Fruit fly (Drosophila melanogaster) whole organism, embryonic: Measurements from ENCODE around the gene Gel.

Source experiments
- Adf1 ChIP-seq: fragments of 200-800 bp; sonication (Bioruptor generic); IDR thresholded peaks from 2 replicates; pipeline ENCODE4 v1.3.6; 2022; ENCODE audit warnings: missing biosample characterization, missing genetic modification characterization
- Aef1 ChIP-seq: fragments of 200-800 bp; sonication (Bioruptor generic); IDR thresholded peaks from 3 replicates; pipeline ENCODE4 v1.3.6; 2022; ENCODE audit warnings: missing biosample characterization, missing genetic modification characterization
- B-H2 ChIP-seq: fragments of 200-800 bp; sonication (Bioruptor generic); optimal IDR thresholded peaks from 2 replicates; lab custom pipeline; 2018; ENCODE audit warnings: missing biosample characterization, mild to moderate bottlenecking, missing genetic modification characterization
- CG10543 ChIP-seq: fragments of 200-800 bp; sonication (Bioruptor generic); optimal IDR thresholded peaks from 3 replicates; lab custom pipeline; 2017; ENCODE audit warnings: missing biosample characterization, mild to moderate bottlenecking, missing genetic modification characterization, moderate library complexity
- CG10565 ChIP-seq: fragments of 200-800 bp; sonication (Bioruptor generic); optimal IDR thresholded peaks from 3 replicates; lab custom pipeline; 2016; ENCODE audit warnings: missing biosample characterization, mild to moderate bottlenecking, missing genetic modification characterization
- CG13894 ChIP-seq: fragments of 200-800 bp; sonication (Bioruptor generic); optimal IDR thresholded peaks from 3 replicates; lab custom pipeline; 2018; ENCODE audit warnings: missing biosample characterization, mild to moderate bottlenecking, missing genetic modification characterization, moderate library complexity
- CG14014 ChIP-seq: fragments of 200-800 bp; sonication (Bioruptor generic); IDR thresholded peaks from 2 replicates; pipeline ENCODE4 v1.3.6; 2022; ENCODE audit warnings: missing biosample characterization, missing genetic modification characterization
- CG14860 ChIP-seq: fragments of 200-800 bp; sonication (Bioruptor generic); IDR thresholded peaks from 3 replicates; pipeline ENCODE4 v1.3.6; 2022; ENCODE audit warnings: missing biosample characterization, missing genetic modification characterization; ENCODE audit not compliant: partially characterized antibody
- CG1647 ChIP-seq: fragments of 200-800 bp; sonication (Bioruptor generic); optimal IDR thresholded peaks from 3 replicates; lab custom pipeline; 2016; ENCODE audit warnings: missing biosample characterization, missing genetic modification characterization
- CG16863 ChIP-seq: fragments of 200-800 bp; sonication (Bioruptor generic); optimal IDR thresholded peaks from 3 replicates; lab custom pipeline; 2016; ENCODE audit warnings: missing biosample characterization, missing genetic modification characterization
- CG17361 ChIP-seq: fragments of 200-800 bp; sonication (Bioruptor generic); IDR thresholded peaks from 3 replicates; pipeline ENCODE4 v1.3.6; 2022; ENCODE audit warnings: missing biosample characterization, missing genetic modification characterization
- CG18599 ChIP-seq: fragments of 200-800 bp; sonication (Bioruptor generic); optimal IDR thresholded peaks from 3 replicates; lab custom pipeline; 2017; ENCODE audit warnings: missing biosample characterization, missing genetic modification characterization, mild to moderate bottlenecking, moderate library complexity, missing genetic modification reagents
- CG2199 ChIP-seq: fragments of 200-800 bp; sonication (Bioruptor generic); IDR thresholded peaks from 3 replicates; pipeline ENCODE4 v1.3.6; 2022; ENCODE audit warnings: missing biosample characterization, missing genetic modification characterization
- CG2889 ChIP-seq: fragments of 200-800 bp; sonication (Bioruptor generic); IDR thresholded peaks from 3 replicates; pipeline ENCODE4 v1.3.6; 2022; ENCODE audit warnings: missing biosample characterization, missing genetic modification characterization
- CG32532 ChIP-seq: fragments of 200-800 bp; sonication (Bioruptor generic); IDR thresholded peaks from 2 replicates; pipeline ENCODE4 v1.3.6; 2022; ENCODE audit warnings: missing biosample characterization, missing genetic modification characterization
- CG4360 ChIP-seq: fragments of 200-800 bp; sonication (Bioruptor generic); IDR thresholded peaks from 2 replicates; pipeline ENCODE4 v1.3.6; 2022; ENCODE audit warnings: missing biosample characterization, missing genetic modification characterization
- CG9609 ChIP-seq: fragments of 200-800 bp; sonication (Bioruptor generic); optimal IDR thresholded peaks from 3 replicates; lab custom pipeline; 2016; ENCODE audit warnings: missing biosample characterization, missing genetic modification characterization
- D ChIP-seq, 2 experiments: fragments of 200-800 bp in 1 of 2; fragments of >200 bp in 1 of 2; sonication (Bioruptor generic) in 1 of 2; optimal IDR thresholded peaks; 2 replicates in 1 of 2; 3 replicates in 1 of 2; lab custom pipeline; 2017; ENCODE audit warnings: mild to moderate bottlenecking in 1 of 2, missing biosample characterization in 1 of 2, missing genetic modification characterization in 1 of 2, missing genetic modification reagents in 1 of 2
- Deaf1 ChIP-seq: fragments of 200-800 bp; optimal IDR thresholded peaks from 3 replicates; lab custom pipeline; 2019; ENCODE audit warnings: missing biosample characterization, mild to moderate bottlenecking, missing genetic modification characterization, moderate library complexity
- Dip3 ChIP-seq: fragments of 200-800 bp; sonication (Bioruptor generic); optimal IDR thresholded peaks from 3 replicates; lab custom pipeline; 2016; ENCODE audit warnings: missing biosample characterization, missing genetic modification characterization
- Med ChIP-seq: fragments of 200-800 bp; sonication (Bioruptor generic); peaks from one replicate; lab custom pipeline; 2016; ENCODE audit warnings: missing biosample characterization, missing genetic modification characterization, mild to moderate bottlenecking, inconsistent platforms, moderate library complexity
- Sry-β ChIP-seq: fragments of 200-800 bp; sonication (Bioruptor generic); optimal IDR thresholded peaks from 2 replicates; lab custom pipeline; 2018; ENCODE audit warnings: missing biosample characterization, mild to moderate bottlenecking, missing genetic modification characterization, moderate library complexity
- Trl ChIP-seq, 3 experiments: fragments of >200 bp in 2 of 3; fragments of 200-800 bp in 1 of 3; sonication (Bioruptor generic) in 1 of 3; optimal IDR thresholded peaks; 2 replicates in 1 of 3; 3 replicates in 2 of 3; lab custom pipeline; 2016 to 2017; ENCODE audit warnings: missing biosample characterization in 1 of 3, missing genetic modification characterization in 1 of 3
- abd-A ChIP-seq: fragments of 200-800 bp; sonication (Bioruptor generic); optimal IDR thresholded peaks from 3 replicates; lab custom pipeline; 2019; ENCODE audit warnings: missing biosample characterization, mild to moderate bottlenecking, missing genetic modification characterization, moderate library complexity
- bsh ChIP-seq, 2 experiments: fragments of 200-800 bp; sonication (Bioruptor generic); optimal IDR thresholded peaks; 2 replicates each; lab custom pipeline; 2017 to 2018; ENCODE audit warnings: mild to moderate bottlenecking in 2 of 2, missing biosample characterization in 2 of 2, missing genetic modification characterization in 2 of 2, moderate library complexity in 1 of 2
- cato ChIP-seq: fragments of 200-800 bp; sonication (Bioruptor generic); optimal IDR thresholded peaks from 2 replicates; lab custom pipeline; 2016; ENCODE audit warnings: missing biosample characterization, missing genetic modification characterization, borderline replicate concordance
- ci ChIP-seq: fragments of 200-800 bp; sonication (Bioruptor generic); IDR thresholded peaks from 3 replicates; pipeline ENCODE4 v1.3.6; 2022; ENCODE audit warnings: missing biosample characterization, missing genetic modification characterization
- gcm ChIP-seq: fragments of 200-800 bp; sonication (Bioruptor generic); optimal IDR thresholded peaks from 2 replicates; lab custom pipeline; 2019; ENCODE audit warnings: missing biosample characterization, mild to moderate bottlenecking, missing genetic modification characterization, moderate library complexity
- ken ChIP-seq: fragments of 200-800 bp; sonication (Bioruptor generic); IDR thresholded peaks from 3 replicates; pipeline ENCODE4 v1.3.6; 2022; ENCODE audit warnings: missing biosample characterization, missing genetic modification characterization
- lab ChIP-seq: fragments of 200-800 bp; sonication (Bioruptor generic); optimal IDR thresholded peaks from 3 replicates; lab custom pipeline; 2017; ENCODE audit warnings: missing biosample characterization, missing genetic modification characterization, mild to moderate bottlenecking, moderate library complexity, missing genetic modification reagents
- mirr ChIP-seq: fragments of 200-800 bp; sonication (Bioruptor generic); optimal IDR thresholded peaks from 3 replicates; lab custom pipeline; 2018; ENCODE audit warnings: missing biosample characterization, mild to moderate bottlenecking, missing genetic modification characterization
- oc ChIP-seq: fragments of 200-800 bp; sonication (Bioruptor generic); optimal IDR thresholded peaks from 2 replicates; lab custom pipeline; 2018; ENCODE audit warnings: missing biosample characterization, mild to moderate bottlenecking, missing genetic modification characterization, moderate library complexity
- onecut ChIP-seq: fragments of 200-800 bp; sonication (Bioruptor generic); IDR thresholded peaks from 2 replicates; pipeline ENCODE4 v1.3.6; 2022; ENCODE audit warnings: missing biosample characterization, missing genetic modification characterization
- org-1 ChIP-seq: fragments of 200-800 bp; sonication (Bioruptor generic); optimal IDR thresholded peaks from 2 replicates; lab custom pipeline; 2017; ENCODE audit warnings: missing biosample characterization, missing genetic modification characterization
- pzg ChIP-seq: fragments of 200-800 bp; sonication (Bioruptor generic); optimal IDR thresholded peaks from 3 replicates; lab custom pipeline; 2018; ENCODE audit warnings: missing biosample characterization, mild to moderate bottlenecking, missing genetic modification characterization, moderate library complexity
- repo ChIP-seq: fragments of 200-800 bp; sonication (Bioruptor generic); optimal IDR thresholded peaks from 2 replicates; lab custom pipeline; 2016; ENCODE audit warnings: missing biosample characterization, missing genetic modification characterization
- sens ChIP-seq: fragments of 200-800 bp; sonication (Bioruptor generic); peaks from one replicate; lab custom pipeline; 2016; ENCODE audit warnings: missing biosample characterization, missing genetic modification characterization
- slp2 ChIP-seq: fragments of 200-800 bp; sonication (Bioruptor generic); optimal IDR thresholded peaks from 2 replicates; lab custom pipeline; 2016; ENCODE audit warnings: missing biosample characterization, missing genetic modification characterization
- sna ChIP-seq: fragments of 200-800 bp; sonication (Bioruptor generic); IDR thresholded peaks from 2 replicates; pipeline ENCODE4 v1.3.6; 2022; ENCODE audit warnings: missing biosample characterization, missing genetic modification characterization; ENCODE audit not compliant: partially characterized antibody
- tna ChIP-seq: fragments of 200-800 bp; sonication (Bioruptor generic); IDR thresholded peaks from 2 replicates; pipeline ENCODE4 v1.3.6; 2022; ENCODE audit warnings: missing biosample characterization, missing genetic modification characterization; ENCODE audit not compliant: partially characterized antibody
- vvl ChIP-seq: fragments of 200-800 bp; sonication (Bioruptor generic); IDR thresholded peaks from 2 replicates; pipeline ENCODE4 v1.3.6; 2022; ENCODE audit warnings: missing biosample characterization, missing genetic modification characterization
- wor ChIP-seq: fragments of 200-800 bp; sonication (Bioruptor generic); IDR thresholded peaks from 2 replicates; pipeline ENCODE4 v1.3.6; 2022; ENCODE audit warnings: missing biosample characterization, missing genetic modification characterization

The Gel gene

dm6 chr3R:4268339-4268738, 33.3 kb downstream of the Gel start (continued):
- TF ChIP-seq CG14860 (GFP tag; lab: Robert Waterston, UW) (peak; percentile 60; the same call in 2 of the 3 replicates), repo (no peak), bsh (GFP tag; optimal IDR thresholded peaks at IDR 0.05; lab: Kevin White, UChicago) (no peak)
- TF ChIP-seq, all 482 proteins: peak for 8

- no peak for TF ChIP-seq Aef1 (GFP tag; lab: Robert Waterston, UW)
- TF ChIP-seq CG2889 (GFP tag; lab: Robert Waterston, UW), result no peak
- no peak for TF ChIP-seq B-H2 (GFP tag; lab: Kevin White, UChicago)
- TF ChIP-seq CG4360 (GFP tag; lab: Robert Waterston, UW), result no peak
- no peak for TF ChIP-seq CG17361 (GFP tag; lab: Robert Waterston, UW)
Observed at dm6 chr3R:4277828-4278227, 42.8 kb downstream of the Gel start, which contains the start of gene flip. TSS of gene flip (minus strand) at chr3R:4277928.

dm6 chr3R:4280062-4280461, 45.0 kb downstream of the Gel start, which contains the start of gene cpx:
TSS of gene cpx (plus strand) at chr3R:4280221.
- TF ChIP-seq pzg (GFP tag; lab: Kevin White, UChicago) (peak; percentile 8), Trl (optimal IDR thresholded peaks at IDR 0.05; lab: Kevin White, UChicago) (peak in 1 of 2 experiments; percentile 21), Trl (GFP tag; optimal IDR thresholded peaks at IDR 0.05; lab: Kevin White, UChicago) (no peak), lab (peak; percentile 4), oc (tag; lab: Kevin White, UChicago) (no peak), sna (GFP tag; lab: Robert Waterston, UW) (no peak), gcm (GFP tag; lab: Kevin White, UChicago) (peak; percentile 3), CG32532 (GFP tag; lab: Robert Waterston, UW) (0 out of 2 replicates have a peak, but pooled peaks have one; percentile 16), CG13894 (tag; lab: Kevin White, UChicago) (peak; percentile 36), Adf1 (peak; percentile 27; the same call in 1 of the 2 replicates), CG10543 (GFP tag; lab: Kevin White, UChicago) (peak; percentile 36), Med (GFP tag; lab: Kevin White, UChicago) (peak; percentile 78), CG1647 (GFP tag; lab: Kevin White, UChicago) (no peak), Deaf1 (tag; lab: Kevin White, UChicago) (peak; percentile 83), ken (no peak), ci (GFP tag; lab: Robert Waterston, UW) (peak; percentile 51; the same call in 1 of the 3 replicates), abd-A (tag; lab: Kevin White, UChicago) (peak; percentile 46)
- TF ChIP-seq, all 482 proteins: peak for 12

dm6 chr3R:4281119-4281861, 46.3 kb downstream of the Gel start:
- TF ChIP-seq wor (GFP tag; lab: Robert Waterston, UW) (no peak), Trl (optimal IDR thresholded peaks at IDR 0.05; lab: Kevin White, UChicago) (peak; percentile 39 to 69), Trl (GFP tag; optimal IDR thresholded peaks at IDR 0.05; lab: Kevin White, UChicago) (no peak), CG18599 (GFP tag; lab: Kevin White, UChicago) (peak; percentile 32), oc (tag; lab: Kevin White, UChicago) (no peak), Dip3 (GFP tag; lab: Kevin White, UChicago) (no peak), vvl (GFP tag; lab: Robert Waterston, UW) (no peak), Aef1 (GFP tag; lab: Robert Waterston, UW) (no peak), slp2 (GFP tag; lab: Kevin White, UChicago) (no peak), org-1 (GFP tag; lab: Kevin White, UChicago) (no peak), onecut (GFP tag; lab: Robert Waterston, UW) (peak; percentile 93), mirr (GFP tag; lab: Kevin White, UChicago) (no peak), Sry-β (GFP tag; lab: Kevin White, UChicago) (no peak), sens (peak; percentile 68), tna (GFP tag; lab: Robert Waterston, UW) (peak; percentile 8; the same call in 1 of the 2 replicates), cato (GFP tag; lab: Kevin White, UChicago) (no peak), CG10565 (GFP tag; lab: Kevin White, UChicago) (no peak), CG14014 (GFP tag; lab: Robert Waterston, UW) (no peak), CG16863 (GFP tag; lab: Kevin White, UChicago) (no peak), D (optimal IDR thresholded peaks at IDR 0.05; lab: Kevin White, UChicago) (no peak), D (GFP tag; optimal IDR thresholded peaks at IDR 0.05; lab: Kevin White, UChicago) (no peak), CG2199 (GFP tag; lab: Robert Waterston, UW) (0 out of 3 replicates have a peak, but pooled peaks have one; percentile 45), CG9609 (no peak)
